Worm (Caenorhabditis elegans) whole organism, L3 larva: ENCODE results near the gene C08E3.1.

Source experiments
- egl-27 ChIP-seq: sonication (generic microtip); optimal IDR thresholded peaks from 4 replicates; lab custom pipeline; 2017; ENCODE audit warnings: missing biosample characterization, missing genetic modification reagents, missing genetic modification characterization
- ztf-11 ChIP-seq: fragments of 150-350 bp; optimal IDR thresholded peaks from 2 replicates; lab custom pipeline; 2014; ENCODE audit warnings: missing biosample characterization, missing genetic modification characterization

DNA sequence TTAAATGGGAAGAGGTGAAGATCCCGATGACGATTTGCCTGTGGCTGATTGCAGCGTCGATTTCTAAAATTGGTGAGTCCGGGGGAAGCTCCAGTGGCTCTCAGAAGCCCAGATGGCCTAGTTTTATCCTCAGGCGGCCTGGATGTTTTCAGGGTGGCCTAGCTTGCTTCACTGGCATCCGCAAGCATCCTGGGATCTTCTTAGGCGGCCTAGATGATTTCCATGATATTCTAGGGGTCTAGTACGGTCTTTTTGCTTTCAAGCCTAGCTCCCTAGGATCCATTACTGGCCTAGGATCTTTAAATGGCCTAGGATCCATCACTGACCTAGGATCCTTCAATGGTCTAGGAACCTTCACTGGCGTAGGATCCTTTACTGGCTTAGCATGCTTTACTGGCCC, 37.4 kb downstream of the C08E3.1 start:
- TF ChIP-seq ztf-11 (tag; lab: Kevin White, UChicago) (no peak), egl-27 (tag; lab: Kevin White, UChicago) (no peak)
